Worm (Caenorhabditis elegans) whole organism, L4 larva: Measurements from ENCODE around the gene C53C7.3.

Source experiments
- F10B5.3 ChIP-seq: sonication (generic microtip); optimal IDR thresholded peaks from 2 replicates; lab custom pipeline; 2016; ENCODE audit warnings: mild to moderate bottlenecking, missing genetic modification characterization, missing compliant biosample characterization
- F26F4.8 ChIP-seq: fragments of 200-800 bp; sonication (Bioruptor generic); conservative IDR thresholded peaks from 2 replicates; pipeline ENCODE4 v1.3.6; 2022; ENCODE audit warnings: missing genetic modification characterization, missing compliant biosample characterization
- F49E8.2 ChIP-seq: sonication (generic microtip); optimal IDR thresholded peaks from 2 replicates; lab custom pipeline; 2016; ENCODE audit warnings: missing compliant biosample characterization, mild to moderate bottlenecking, missing genetic modification characterization, borderline replicate concordance
- Y105C5A.15 ChIP-seq: fragments of 200-800 bp; sonication (Bioruptor generic); IDR thresholded peaks from 2 replicates; pipeline ENCODE4 v1.3.6; 2022; ENCODE audit warnings: missing genetic modification characterization, missing compliant biosample characterization
- Y48G9A.11 ChIP-seq: fragments of 200-800 bp; sonication (Bioruptor generic); IDR thresholded peaks from 2 replicates; pipeline ENCODE4 v1.3.6; 2022; ENCODE audit warnings: missing genetic modification reagents, missing genetic modification characterization, missing compliant biosample characterization
- aha-1 ChIP-seq: fragments of 150-350 bp; peaks from one replicate; lab custom pipeline; 2014; ENCODE audit warnings: missing biosample characterization, missing genetic modification characterization
- aly-2 ChIP-seq: sonication (generic microtip); optimal IDR thresholded peaks from 2 replicates; lab custom pipeline; 2018; ENCODE audit warnings: missing biosample characterization, missing genetic modification characterization
- ceh-20 ChIP-seq: fragments of 200-800 bp; sonication (Bioruptor generic); IDR thresholded peaks from 2 replicates; pipeline ENCODE4 v1.3.6; 2022; ENCODE audit warnings: missing genetic modification reagents, missing genetic modification characterization, missing compliant biosample characterization
- daf-16 ChIP-seq, 3 experiments: sonication (generic microtip); optimal IDR thresholded peaks; 2 replicates each; lab custom pipeline; 2016 to 2017; ENCODE audit warnings: missing genetic modification characterization in 3 of 3, missing genetic modification reagents in 3 of 3, mild to moderate bottlenecking in 2 of 3, missing compliant biosample characterization in 2 of 3, missing biosample characterization in 1 of 3, moderate library complexity in 1 of 3
- dmd-9 ChIP-seq: fragments of 200-800 bp; sonication (Bioruptor generic); IDR thresholded peaks from 2 replicates; pipeline ENCODE4 v1.3.6; 2022; ENCODE audit warnings: missing genetic modification reagents, missing genetic modification characterization, missing compliant biosample characterization
- dve-1 ChIP-seq: sonication (generic microtip); optimal IDR thresholded peaks from 2 replicates; lab custom pipeline; 2017; ENCODE audit warnings: antibody characterized with exemption, mild to moderate bottlenecking, missing genetic modification characterization, missing compliant biosample characterization; ENCODE audit not compliant: insufficient read depth
- egl-43 ChIP-seq: fragments of 200-800 bp; sonication (Bioruptor generic); IDR thresholded peaks from 2 replicates; pipeline ENCODE4 v1.3.6; 2022; ENCODE audit warnings: missing genetic modification reagents, missing genetic modification characterization, missing compliant biosample characterization
- gei-8 ChIP-seq: fragments of 200-800 bp; sonication (Bioruptor generic); optimal IDR thresholded peaks from 2 replicates; lab custom pipeline; 2018; ENCODE audit warnings: mild to moderate bottlenecking, missing genetic modification characterization, missing compliant biosample characterization
- hmg-1.1 ChIP-seq: fragments of 200-800 bp; sonication (Bioruptor generic); IDR thresholded peaks from 2 replicates; pipeline ENCODE4 v1.3.6; 2022; ENCODE audit warnings: missing genetic modification reagents, missing genetic modification characterization, missing compliant biosample characterization
- jun-1 ChIP-seq: fragments of 150-350 bp; optimal IDR thresholded peaks from 2 replicates; lab custom pipeline; 2014; ENCODE audit warnings: missing biosample characterization, missing genetic modification reagents, missing genetic modification characterization
- lim-7 ChIP-seq: fragments of 200-800 bp; sonication (Bioruptor generic); IDR thresholded peaks from 2 replicates; pipeline ENCODE4 v1.3.6; 2022; ENCODE audit warnings: missing genetic modification characterization, missing compliant biosample characterization
- lin-29 ChIP-seq: fragments of 200-800 bp; sonication (Bioruptor generic); IDR thresholded peaks from 2 replicates; pipeline ENCODE4 v1.3.6; 2022; ENCODE audit warnings: missing genetic modification reagents, missing genetic modification characterization, missing compliant biosample characterization
- lin-38 ChIP-seq: fragments of 200-800 bp; sonication (Bioruptor generic); IDR thresholded peaks from 2 replicates; pipeline ENCODE4 v1.3.6; 2022; ENCODE audit warnings: missing genetic modification reagents, missing genetic modification characterization, missing compliant biosample characterization
- lin-39 ChIP-seq: fragments of 150-350 bp; optimal IDR thresholded peaks from 2 replicates; lab custom pipeline; 2014; ENCODE audit warnings: missing biosample characterization, missing genetic modification reagents, missing genetic modification characterization
- lir-3 ChIP-seq: sonication (generic microtip); optimal IDR thresholded peaks from 2 replicates; lab custom pipeline; 2016; ENCODE audit warnings: mild to moderate bottlenecking, missing genetic modification characterization, missing compliant biosample characterization
- lsy-2 ChIP-seq, 2 experiments: fragments of 150-350 bp in 1 of 2; sonication (generic microtip) in 1 of 2; optimal IDR thresholded peaks; 2 replicates each; lab custom pipeline; 2014 to 2017; ENCODE audit warnings: missing biosample characterization in 2 of 2, missing genetic modification characterization in 2 of 2
- madf-5 ChIP-seq, 2 experiments: fragments of 200-800 bp; sonication (Bioruptor generic); IDR thresholded peaks; 2 replicates each; pipeline ENCODE4 v1.3.6; 2022; ENCODE audit warnings: missing compliant biosample characterization in 2 of 2, missing genetic modification characterization in 2 of 2
- mdt-29 ChIP-seq: fragments of 200-800 bp; sonication (Bioruptor generic); IDR thresholded peaks from 2 replicates; pipeline ENCODE4 v1.3.6; 2022; ENCODE audit warnings: missing genetic modification reagents, missing genetic modification characterization, missing compliant biosample characterization
- mes-2 ChIP-seq: sonication (generic microtip); optimal IDR thresholded peaks from 2 replicates; lab custom pipeline; 2016; ENCODE audit warnings: missing genotype, mild to moderate bottlenecking, missing genetic modification characterization, missing compliant biosample characterization; ENCODE audit not compliant: poor library complexity, severe bottlenecking
- nhr-25 ChIP-seq: sonication (generic microtip); optimal IDR thresholded peaks from 2 replicates; lab custom pipeline; 2017; ENCODE audit warnings: missing genetic modification characterization, mild to moderate bottlenecking, missing compliant biosample characterization, antibody characterized with exemption, moderate library complexity, borderline replicate concordance; ENCODE audit not compliant: insufficient read depth
- nhr-28 ChIP-seq: fragments of 150-350 bp; optimal IDR thresholded peaks from 2 replicates; lab custom pipeline; 2014; ENCODE audit warnings: missing biosample characterization, missing genetic modification characterization
- nhr-42 ChIP-seq: fragments of 200-800 bp; sonication (Bioruptor generic); IDR thresholded peaks from 2 replicates; pipeline ENCODE4 v1.3.6; 2022; ENCODE audit warnings: missing genetic modification characterization, missing compliant biosample characterization
- pha-4 ChIP-seq, 2 experiments: fragments of 150-350 bp in 1 of 2; fragments of 200-800 bp in 1 of 2; sonication (Bioruptor generic) in 1 of 2; IDR thresholded peaks in 1 of 2; optimal IDR thresholded peaks in 1 of 2; 2 replicates each; pipeline versions ENCODE4 v1.3.6 to Lab custom; 2014 to 2022; ENCODE audit warnings: missing genetic modification characterization in 2 of 2, missing genetic modification reagents in 2 of 2, missing biosample characterization in 1 of 2, missing compliant biosample characterization in 1 of 2
- pqm-1 ChIP-seq: sonication (generic microtip); optimal IDR thresholded peaks from 2 replicates; lab custom pipeline; 2017; ENCODE audit warnings: missing biosample characterization, missing genetic modification characterization
- spr-1 ChIP-seq: sonication (generic microtip); optimal IDR thresholded peaks from 2 replicates; lab custom pipeline; 2016; ENCODE audit warnings: mild to moderate bottlenecking, missing genetic modification characterization, missing compliant biosample characterization
- spr-3 ChIP-seq: fragments of 200-800 bp; sonication (Bioruptor generic); optimal IDR thresholded peaks from 2 replicates; lab custom pipeline; 2018; ENCODE audit warnings: mild to moderate bottlenecking, missing genetic modification characterization, missing compliant biosample characterization
- tag-97 ChIP-seq: fragments of 200-800 bp; sonication (Bioruptor generic); IDR thresholded peaks from 2 replicates; pipeline ENCODE4 v1.3.6; 2022; ENCODE audit warnings: missing genetic modification characterization, missing compliant biosample characterization
- tra-1 ChIP-seq: fragments of 200-800 bp; sonication (Bioruptor generic); IDR thresholded peaks from 2 replicates; pipeline ENCODE4 v1.3.6; 2022; ENCODE audit warnings: missing genetic modification reagents, missing genetic modification characterization, missing compliant biosample characterization
- zfp-3 ChIP-seq: fragments of 200-800 bp; sonication (Bioruptor generic); conservative IDR thresholded peaks from 2 replicates; pipeline ENCODE4 v1.3.6; 2022; ENCODE audit warnings: missing genetic modification reagents, missing genetic modification characterization, missing compliant biosample characterization
- zip-11 ChIP-seq: fragments of 200-800 bp; sonication (Bioruptor generic); IDR thresholded peaks from 2 replicates; pipeline ENCODE4 v1.3.6; 2022; ENCODE audit warnings: missing genetic modification characterization, missing compliant biosample characterization
- zip-2 ChIP-seq: fragments of 150-350 bp; optimal IDR thresholded peaks from 2 replicates; lab custom pipeline; 2014; ENCODE audit warnings: missing biosample characterization, missing genetic modification characterization

C53C7.3 gene

ce11 chrX:13062934-13063585, 14.7 kb downstream of the C53C7.3 start, which contains the start of gene K03A11.5:
Gene K03A11.5 (plus strand): TSS chrX:13063535.
- peak; percentile 58 for TF ChIP-seq pqm-1 (tag; lab: Kevin White, UChicago)
- no peak for TF ChIP-seq tag-97
- TF ChIP-seq zfp-3, result no peak
- TF ChIP-seq aha-1 (tag; lab: Kevin White, UChicago), result peak; percentile 30
- TF ChIP-seq F10B5.3 (tag; lab: Kevin White, UChicago), result no peak
- no peak for TF ChIP-seq lin-29 (GFP tag; lab: Robert Waterston, UW)
- no peak for TF ChIP-seq daf-16 (GFP tag; optimal IDR thresholded peaks at IDR 0.05; lab: Kevin White, UChicago)
- peak; percentile 57 for TF ChIP-seq daf-16 (tag; optimal IDR thresholded peaks at IDR 0.05; lab: Kevin White, UChicago)
- no peak for TF ChIP-seq F26F4.8 (GFP tag; lab: Robert Waterston, UW)
- TF ChIP-seq spr-3 (GFP tag; lab: Kevin White, UChicago), result no peak
- TF ChIP-seq nhr-28 (tag; lab: Kevin White, UChicago), result peak; percentile 23
- no peak for TF ChIP-seq dmd-9 (GFP tag; lab: Robert Waterston, UW)
- no peak for TF ChIP-seq lin-39 (tag; lab: Kevin White, UChicago)
- no peak for TF ChIP-seq lir-3 (tag; lab: Kevin White, UChicago)
- no peak for TF ChIP-seq lim-7
- TF ChIP-seq lin-38 (GFP tag; lab: Robert Waterston, UW), result no peak
- TF ChIP-seq, all 104 proteins: peak for 4

ce11 chrX:13071120-13071519, 22.8 kb downstream of the C53C7.3 start, which contains the start of gene cpx-2:
Gene cpx-2 (minus strand): TSS chrX:13071220.
- no peak for TF ChIP-seq ceh-20 (GFP tag; lab: Robert Waterston, UW)
- no peak for TF ChIP-seq Y48G9A.11 (GFP tag; lab: Robert Waterston, UW)
- TF ChIP-seq lin-39 (tag; lab: Kevin White, UChicago), result no peak
- no peak for TF ChIP-seq tra-1 (GFP tag; lab: Robert Waterston, UW)
- no peak for TF ChIP-seq jun-1 (tag; lab: Kevin White, UChicago)
- TF ChIP-seq zfp-3, result no peak
- no peak for TF ChIP-seq gei-8 (GFP tag; lab: Kevin White, UChicago)
- TF ChIP-seq pha-4 (GFP tag; IDR thresholded peaks at IDR 0.05; lab: Robert Waterston, UW), result no peak
- no peak for TF ChIP-seq pha-4 (tag; optimal IDR thresholded peaks at IDR 0.05; lab: Kevin White, UChicago)
- TF ChIP-seq mdt-29 (GFP tag; lab: Robert Waterston, UW), result no peak
- no peak for TF ChIP-seq spr-1 (tag; lab: Kevin White, UChicago)
- TF ChIP-seq dve-1, result no peak
- no peak for TF ChIP-seq aly-2
- no peak for TF ChIP-seq zip-2 (tag; lab: Kevin White, UChicago)
- TF ChIP-seq hmg-1.1 (GFP tag; lab: Robert Waterston, UW), result no peak

ce11 chrX:13074373-13074772, 26.0 kb downstream of the C53C7.3 start, which contains the start of gene ceh-28:
Gene ceh-28 (plus strand): TSS chrX:13074673.
- TF ChIP-seq lin-29 (GFP tag; lab: Robert Waterston, UW) (no peak), F49E8.2 (tag; lab: Kevin White, UChicago) (no peak), nhr-25 (tag; lab: Kevin White, UChicago) (no peak), spr-1 (tag; lab: Kevin White, UChicago) (no peak), lin-39 (tag; lab: Kevin White, UChicago) (no peak), mes-2 (no peak), pqm-1 (tag; lab: Kevin White, UChicago) (no peak), Y105C5A.15 (GFP tag; lab: Robert Waterston, UW) (no peak), dve-1 (no peak), ceh-20 (GFP tag; lab: Robert Waterston, UW) (no peak), Y48G9A.11 (GFP tag; lab: Robert Waterston, UW) (no peak), nhr-42 (GFP tag; lab: Robert Waterston, UW) (no peak)

- TF ChIP-seq zip-11 (no peak), lsy-2 (tag; optimal IDR thresholded peaks at IDR 0.05; lab: Kevin White, UChicago) (no peak), egl-43 (GFP tag; lab: Robert Waterston, UW) (no peak), madf-5 (GFP tag; IDR thresholded peaks at IDR 0.05; lab: Robert Waterston, UW) (no peak)
Observed at ce11 chrX:13077872-13078271, 29.5 kb downstream of the C53C7.3 start, which contains the start of gene K03A11.4. Gene K03A11.4 (plus strand): TSS chrX:13078172.
